Fruit fly (Drosophila melanogaster) ovary, adult (tissue): ENCODE results near the gene CG7272.

Source experiments
- CG17801 ChIP-seq: fragments of 200-800 bp; optimal IDR thresholded peaks from 2 replicates; lab custom pipeline; 2019; ENCODE audit warnings: missing biosample characterization, mild to moderate bottlenecking, missing genetic modification characterization, moderate library complexity; ENCODE audit not compliant: partially characterized antibody

Gene CG7272

DNA sequence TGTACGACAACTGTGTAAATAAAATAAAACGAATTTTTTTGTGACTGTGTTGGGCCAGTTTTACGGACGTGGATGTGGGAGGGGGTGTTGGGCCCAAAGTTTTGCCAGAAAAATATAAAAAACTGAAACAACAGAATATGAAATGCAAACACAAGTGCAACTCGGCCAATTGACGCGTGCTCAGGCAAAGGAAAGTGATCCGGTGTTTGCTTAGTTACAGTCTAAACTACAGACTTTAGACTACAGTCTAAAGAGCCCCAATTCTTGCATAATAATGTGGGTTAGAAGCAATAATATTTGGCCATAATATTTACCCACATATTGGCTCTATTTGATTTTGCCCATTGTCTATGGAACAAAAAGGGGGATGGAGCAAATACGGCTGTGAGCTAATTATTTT is 48.1 kb downstream of the CG7272 start:
- TF ChIP-seq CG17801 (GFP tag; lab: Kevin White, UChicago), result no peak
